Worm (Caenorhabditis elegans) whole organism, early embryonic: ENCODE measurements around the gene Y4C6A.4.

Experiments used
- aly-1 ChIP-seq: sonication (generic microtip); optimal IDR thresholded peaks from 2 replicates; lab custom pipeline; 2016; ENCODE audit warnings: missing genetic modification characterization, missing compliant biosample characterization
- ama-1 ChIP-seq: fragments of 150-350 bp; optimal IDR thresholded peaks from 2 replicates; lab custom pipeline; 2014
- hmbx-1 ChIP-seq: sonication (generic microtip); optimal IDR thresholded peaks from 2 replicates; lab custom pipeline; 2016; ENCODE audit warnings: mild to moderate bottlenecking, missing genetic modification characterization, missing compliant biosample characterization
- hnd-1 ChIP-seq: sonication (generic microtip); optimal IDR thresholded peaks from 2 replicates; lab custom pipeline; 2016; ENCODE audit warnings: missing genetic modification characterization, missing compliant biosample characterization
- pes-1 ChIP-seq: fragments of 200-800 bp; sonication (Bioruptor generic); IDR thresholded peaks from 2 replicates; pipeline ENCODE4 v1.3.6; 2022; ENCODE audit warnings: missing genetic modification reagents, missing genetic modification characterization, missing compliant biosample characterization

ce11 chrIV:5476468-5476867, 23.7 kb downstream of the Y4C6A.4 start, which contains the start of gene T11F8.4:
- TF ChIP-seq ama-1 (lab: Kevin White, UChicago) (no peak), aly-1 (no peak), hnd-1 (tag; lab: Kevin White, UChicago) (no peak), hmbx-1 (tag; lab: Kevin White, UChicago) (no peak), pes-1 (GFP tag; lab: Robert Waterston, UW) (no peak)
